Fruit fly (Drosophila melanogaster) whole organism, prepupa: ENCODE data around the gene CG7497.

Experiments used
- CG3919 ChIP-seq: fragments of 200-800 bp; sonication (Bioruptor generic); optimal IDR thresholded peaks from 3 replicates; lab custom pipeline; 2016; ENCODE audit warnings: missing biosample characterization, missing genetic modification characterization
- CG4318 ChIP-seq: fragments of 200-800 bp; sonication (Bioruptor generic); optimal IDR thresholded peaks from 3 replicates; lab custom pipeline; 2017; ENCODE audit warnings: missing biosample characterization, mild to moderate bottlenecking, missing genetic modification characterization
- CG6854 ChIP-seq: fragments of 200-800 bp; sonication (Bioruptor generic); optimal IDR thresholded peaks from 2 replicates; lab custom pipeline; 2017; ENCODE audit warnings: missing biosample characterization, mild to moderate bottlenecking, missing genetic modification characterization

DNA sequence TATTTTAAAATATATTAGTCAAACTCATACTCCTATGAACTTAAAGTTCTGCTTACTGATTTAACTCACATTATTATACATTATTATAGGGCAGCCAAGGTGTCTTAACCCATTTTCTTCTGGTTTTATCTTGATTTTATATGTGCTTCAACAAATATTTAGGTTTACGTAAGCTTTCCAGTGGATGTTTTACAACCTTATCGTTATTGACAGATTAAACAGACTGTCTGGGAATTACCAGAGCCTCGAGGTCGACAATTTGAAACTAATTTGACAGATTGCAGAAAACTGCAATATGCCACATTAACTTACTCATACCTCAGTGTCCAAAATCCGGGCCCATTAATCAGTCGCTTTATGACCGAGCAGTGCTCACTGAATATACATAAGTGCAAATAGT, 2.0 kb upstream of the CG7497 start:
- no peak for TF ChIP-seq CG3919 (GFP tag; lab: Kevin White, UChicago)
- peak; percentile 63 for TF ChIP-seq CG6854
- TF ChIP-seq CG4318 (GFP tag; lab: Kevin White, UChicago) = no peak
